Worm (Caenorhabditis elegans) whole organism, L1 larva: ENCODE measurements around the gene ZK856.18.
A peak's percentile ranks its signal among the peaks of the same experiment; 100 is the strongest.

Experiments
- C04F5.9 ChIP-seq: sonication (generic microtip); optimal IDR thresholded peaks from 2 replicates; lab custom pipeline; 2016; ENCODE audit warnings: missing genetic modification characterization, missing compliant biosample characterization
- C16A3.4 ChIP-seq: fragments of 150-350 bp; optimal IDR thresholded peaks from 2 replicates; lab custom pipeline; 2014; ENCODE audit warnings: missing biosample characterization, missing genetic modification characterization
- ama-1 ChIP-seq: fragments of 150-350 bp; optimal IDR thresholded peaks from 2 replicates; lab custom pipeline; 2014
- ceh-63 ChIP-seq: fragments of 200-800 bp; sonication (Bioruptor generic); optimal IDR thresholded peaks from 2 replicates; lab custom pipeline; 2018; ENCODE audit warnings: mild to moderate bottlenecking, missing genetic modification characterization, missing compliant biosample characterization
- ceh-88 ChIP-seq: fragments of 200-800 bp; sonication (Bioruptor generic); IDR thresholded peaks from 2 replicates; pipeline ENCODE4 v1.3.6; 2022; ENCODE audit warnings: missing genetic modification characterization, missing compliant biosample characterization
- dsc-1 ChIP-seq: sonication (generic microtip); optimal IDR thresholded peaks from 2 replicates; lab custom pipeline; 2016; ENCODE audit warnings: mild to moderate bottlenecking, missing genetic modification characterization, missing compliant biosample characterization
- efl-3 ChIP-seq: fragments of 200-800 bp; sonication (Bioruptor generic); optimal IDR thresholded peaks from 2 replicates; lab custom pipeline; 2018; ENCODE audit warnings: mild to moderate bottlenecking, missing genetic modification characterization, missing compliant biosample characterization
- elt-2 ChIP-seq: sonication (generic microtip); optimal IDR thresholded peaks from 2 replicates; lab custom pipeline; 2016; ENCODE audit warnings: missing genetic modification characterization, mild to moderate bottlenecking, inconsistent platforms, missing compliant biosample characterization, missing genetic modification reagents
- ets-5 ChIP-seq: fragments of 200-800 bp; sonication (Bioruptor generic); IDR thresholded peaks from 2 replicates; pipeline ENCODE4 v1.3.6; 2022; ENCODE audit warnings: missing genetic modification characterization, missing compliant biosample characterization
- fkh-10 ChIP-seq: sonication (generic microtip); optimal IDR thresholded peaks from 2 replicates; lab custom pipeline; 2017; ENCODE audit warnings: missing biosample characterization, missing genetic modification reagents, missing genetic modification characterization
- fkh-4 ChIP-seq: sonication (generic microtip); optimal IDR thresholded peaks from 2 replicates; lab custom pipeline; 2016; ENCODE audit warnings: missing compliant biosample characterization, missing genetic modification characterization, borderline replicate concordance
- fkh-8 ChIP-seq: sonication (generic microtip); optimal IDR thresholded peaks from 2 replicates; lab custom pipeline; 2016; ENCODE audit warnings: mild to moderate bottlenecking, missing genetic modification characterization, missing compliant biosample characterization
- fos-1 ChIP-seq: fragments of 150-350 bp; optimal IDR thresholded peaks from 2 replicates; lab custom pipeline; 2014; ENCODE audit warnings: missing biosample characterization, missing genetic modification characterization
- grh-1 ChIP-seq: fragments of 200-800 bp; sonication (Bioruptor generic); IDR thresholded peaks from 2 replicates; pipeline ENCODE4 v1.3.6; 2022; ENCODE audit warnings: missing genetic modification reagents, missing genetic modification characterization, missing compliant biosample characterization
- irx-1 ChIP-seq: sonication (generic microtip); optimal IDR thresholded peaks from 2 replicates; lab custom pipeline; 2016; ENCODE audit warnings: missing genetic modification characterization, missing compliant biosample characterization
- lin-15B ChIP-seq: fragments of 150-350 bp; sonication (generic microtip); optimal IDR thresholded peaks from 3 replicates; lab custom pipeline; 2014; ENCODE audit warnings: missing biosample characterization, missing genetic modification characterization
- mdl-1 ChIP-seq, 2 experiments: fragments of 150-350 bp; optimal IDR thresholded peaks; 2 replicates each; lab custom pipeline; 2014 to 2017; ENCODE audit warnings: missing biosample characterization in 2 of 2, missing genetic modification characterization in 2 of 2, inconsistent platforms in 1 of 2
- nhr-11 ChIP-seq: fragments of 150-350 bp; optimal IDR thresholded peaks from 2 replicates; lab custom pipeline; 2014; ENCODE audit warnings: missing biosample characterization, missing genetic modification characterization
- nhr-12 ChIP-seq: sonication (generic microtip); optimal IDR thresholded peaks from 2 replicates; lab custom pipeline; 2017; ENCODE audit warnings: missing biosample characterization, missing genetic modification characterization
- nhr-20 ChIP-seq: sonication (generic microtip); optimal IDR thresholded peaks from 2 replicates; lab custom pipeline; 2016; ENCODE audit warnings: mild to moderate bottlenecking, missing genetic modification characterization, missing compliant biosample characterization
- nhr-71 ChIP-seq: sonication (generic microtip); optimal IDR thresholded peaks from 2 replicates; lab custom pipeline; 2016; ENCODE audit warnings: mild to moderate bottlenecking, missing genetic modification characterization, moderate library complexity, missing compliant biosample characterization
- nhr-77 ChIP-seq: fragments of 150-350 bp; optimal IDR thresholded peaks from 2 replicates; lab custom pipeline; 2014; ENCODE audit warnings: missing biosample characterization, missing genetic modification characterization
- pax-3 ChIP-seq: fragments of 200-800 bp; sonication (Bioruptor generic); optimal IDR thresholded peaks from 2 replicates; lab custom pipeline; 2018; ENCODE audit warnings: mild to moderate bottlenecking, missing genetic modification characterization, moderate library complexity, missing compliant biosample characterization
- snu-23 ChIP-seq: sonication (generic microtip); optimal IDR thresholded peaks from 2 replicates; lab custom pipeline; 2016; ENCODE audit warnings: missing genetic modification characterization, missing compliant biosample characterization
- sptf-1 ChIP-seq: fragments of 150-350 bp; optimal IDR thresholded peaks from 2 replicates; lab custom pipeline; 2014; ENCODE audit warnings: missing biosample characterization, missing genetic modification characterization
- sup-37 ChIP-seq: fragments of 200-800 bp; sonication (Bioruptor generic); optimal IDR thresholded peaks from 2 replicates; lab custom pipeline; 2018; ENCODE audit warnings: mild to moderate bottlenecking, missing genetic modification characterization, missing compliant biosample characterization
- swsn-7 ChIP-seq: sonication (generic microtip); optimal IDR thresholded peaks from 2 replicates; lab custom pipeline; 2016; ENCODE audit warnings: missing genetic modification characterization, missing compliant biosample characterization
- tlp-1 ChIP-seq: fragments of 150-350 bp; optimal IDR thresholded peaks from 2 replicates; lab custom pipeline; 2014; ENCODE audit warnings: missing biosample characterization, missing genetic modification characterization
- vab-15 ChIP-seq: sonication (generic microtip); optimal IDR thresholded peaks from 2 replicates; lab custom pipeline; 2017; ENCODE audit warnings: missing genotype, mild to moderate bottlenecking, missing genetic modification characterization, missing compliant biosample characterization
- zag-1 ChIP-seq: fragments of 150-350 bp; optimal IDR thresholded peaks from 2 replicates; lab custom pipeline; 2014; ENCODE audit warnings: missing biosample characterization, missing genetic modification characterization
- zip-4 ChIP-seq: fragments of 200-800 bp; sonication (Bioruptor generic); optimal IDR thresholded peaks from 2 replicates; lab custom pipeline; 2018; ENCODE audit warnings: mild to moderate bottlenecking, missing genetic modification characterization, moderate library complexity, missing compliant biosample characterization

Gene ZK856.18

DNA sequence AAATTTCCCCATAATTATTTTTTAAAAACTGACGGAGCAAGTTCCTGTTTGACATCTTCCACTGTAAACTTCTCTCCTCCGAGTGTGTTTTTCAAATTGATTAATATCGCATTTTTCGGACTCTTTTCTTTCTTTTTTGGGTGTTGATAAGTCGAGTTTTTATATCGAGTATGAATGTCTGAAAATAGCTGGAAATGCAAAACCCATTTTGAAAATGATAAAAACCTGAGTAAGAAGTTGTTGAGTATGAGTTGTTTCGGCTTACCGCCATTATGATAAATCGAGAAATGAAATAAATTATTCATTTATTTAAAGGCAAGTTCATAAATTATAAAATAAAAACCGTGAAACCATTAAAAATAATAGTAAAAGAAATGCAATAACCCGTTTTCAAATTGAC, at the start of gene ZK856.18:
Gene ZK856.18, minus strand, starts transcription at position 289 of the 400 bp plus-strand sequence.
- TF ChIP-seq C04F5.9 (tag; lab: Kevin White, UChicago) (no peak), nhr-12 (no peak), tlp-1 (tag; lab: Kevin White, UChicago) (no peak)
- TF ChIP-seq, all 84 proteins: peak for 0

ce11 chrV:10233330-10233729, 47.5 kb upstream of the ZK856.18 start, which contains the start of gene str-182:
Gene str-182, minus strand, starts transcription at chrV:10233430.
- TF ChIP-seq nhr-71 (tag; lab: Kevin White, UChicago) (peak; percentile 12), fkh-8 (tag; lab: Kevin White, UChicago) (peak; percentile 41), efl-3 (GFP tag; lab: Kevin White, UChicago) (no peak)
- TF ChIP-seq, all 84 proteins: peak for 2

DNA sequence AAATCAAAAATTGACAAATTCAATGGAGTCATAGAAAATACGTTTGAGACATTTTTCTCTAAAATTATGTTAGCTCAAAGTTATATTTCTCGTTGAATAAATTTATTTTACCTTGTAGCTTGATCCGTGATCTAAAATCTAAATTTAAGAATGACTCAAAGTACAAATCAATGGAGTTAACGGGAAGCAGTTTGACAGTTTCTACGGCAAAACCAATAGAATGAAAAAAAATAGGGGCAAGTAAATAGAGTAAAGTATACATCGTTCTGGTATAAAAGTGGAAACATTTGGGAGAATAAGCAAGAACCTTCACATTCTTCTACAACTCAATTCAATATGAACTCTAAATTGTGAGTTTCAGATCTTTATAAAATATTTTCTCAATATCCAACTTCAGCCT, 45.1 kb upstream of the ZK856.18 start, which contains the start of gene fipr-6:
Gene fipr-6, plus strand, starts transcription at position 301 of the 400 bp plus-strand sequence.
- TF ChIP-seq snu-23 (GFP tag; lab: Kevin White, UChicago) (no peak), irx-1 (tag; lab: Kevin White, UChicago) (no peak), ceh-63 (GFP tag; lab: Kevin White, UChicago) (no peak), ceh-88 (no peak), ets-5 (GFP tag; lab: Robert Waterston, UW) (no peak), nhr-77 (no peak), nhr-11 (tag; lab: Kevin White, UChicago) (no peak), zip-4 (no peak), zag-1 (tag; lab: Kevin White, UChicago) (no peak), grh-1 (no peak)

ce11 chrV:10229222-10229879, 43.5 kb upstream of the ZK856.18 start, which contains the start of the genes pyt-1 and fipr-7:
Gene pyt-1, minus strand, starts transcription at chrV:10229322.
Gene fipr-7, plus strand, starts transcription at chrV:10229829.
- TF ChIP-seq nhr-12: no peak
- peak; percentile 61 for TF ChIP-seq dsc-1 (tag; lab: Kevin White, UChicago)

ce11 chrV:10228360-10228759, 42.6 kb upstream of the ZK856.18 start, which contains the start of gene fipr-4:
Gene fipr-4, minus strand, starts transcription at chrV:10228460.
- TF ChIP-seq ama-1 (lab: Kevin White, UChicago) (no peak), ets-5 (GFP tag; lab: Robert Waterston, UW) (no peak), zip-4 (no peak)

DNA sequence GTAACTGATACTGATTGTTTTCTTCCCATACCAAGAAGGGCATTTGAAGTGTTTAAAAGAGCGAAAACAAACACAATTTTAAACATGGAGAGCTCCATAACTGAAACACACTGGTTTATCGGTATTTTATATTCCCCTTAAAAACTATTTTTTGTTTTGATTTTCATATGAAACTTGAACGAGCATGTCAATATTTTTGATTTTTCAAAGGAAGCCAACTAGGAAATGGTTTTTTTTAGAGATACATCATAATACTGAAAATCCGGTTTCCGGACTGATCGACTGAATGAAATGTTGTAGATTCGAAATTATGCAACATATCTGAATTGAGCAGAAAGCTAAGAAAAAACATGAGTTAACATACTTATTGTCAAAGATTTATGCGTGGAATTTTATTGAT, 41.5 kb upstream of the ZK856.18 start, which contains the start of gene ttr-19:
Gene ttr-19, minus strand, starts transcription at position 101 of the 400 bp plus-strand sequence.
- TF ChIP-seq pax-3 (tag; lab: Kevin White, UChicago): no peak
- TF ChIP-seq vab-15: no peak
- TF ChIP-seq fkh-4 (tag; lab: Kevin White, UChicago): no peak
- TF ChIP-seq sptf-1 (tag; lab: Kevin White, UChicago): no peak
- no peak for TF ChIP-seq nhr-20 (tag; lab: Kevin White, UChicago)
- no peak for TF ChIP-seq fkh-10 (GFP tag; lab: Kevin White, UChicago)
- TF ChIP-seq swsn-7: no peak
- TF ChIP-seq C16A3.4: no peak
- TF ChIP-seq zag-1 (tag; lab: Kevin White, UChicago): no peak
- no peak for TF ChIP-seq fos-1 (tag; lab: Kevin White, UChicago)
- no peak for TF ChIP-seq lin-15B (tag; lab: Kevin White, UChicago)
- TF ChIP-seq elt-2: no peak
- no peak for TF ChIP-seq mdl-1 (tag; optimal IDR thresholded peaks at IDR 0.05; lab: Kevin White, UChicago)
- TF ChIP-seq nhr-71 (tag; lab: Kevin White, UChicago): no peak
- no peak for TF ChIP-seq sup-37 (GFP tag; lab: Kevin White, UChicago)
